Fruit fly (Drosophila melanogaster): Measurements from ENCODE around the gene ppk30.

The ppk30 gene

DNA sequence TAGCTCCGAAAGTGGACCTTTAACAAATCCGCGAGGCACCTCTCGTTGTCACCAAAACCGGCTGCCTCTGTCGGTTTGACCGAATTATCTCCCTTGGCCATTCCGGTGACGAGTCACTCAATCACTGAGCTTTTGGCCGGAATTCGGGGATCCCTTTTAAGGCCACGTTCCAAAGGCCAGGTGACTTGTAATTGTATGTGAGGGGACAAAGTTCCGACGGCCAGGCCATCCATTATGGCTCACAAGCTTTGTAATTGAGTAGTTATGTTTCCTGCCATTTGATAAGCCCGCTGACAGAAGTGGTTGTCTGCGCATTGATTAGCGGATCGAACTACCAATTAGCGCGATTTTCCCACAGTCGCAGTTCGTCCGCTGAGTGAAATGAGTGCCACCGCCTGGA, at the start of gene ppk30, which contains the start of gene ppk20:
TSS of gene ppk30 (plus strand) at position 373 of the 400 bp plus-strand sequence.
TSS of gene ppk20 (minus strand) at position 101 of the 400 bp plus-strand sequence.
- TF ChIP-seq CG8478 (optimal IDR thresholded peaks at IDR 0.05) = no peak
- TF ChIP-seq psq (optimal IDR thresholded peaks at IDR 0.05) = no peak
- no peak for TF ChIP-seq Dll (optimal IDR thresholded peaks at IDR 0.05)
- TF ChIP-seq EcR (GFP tag; optimal IDR thresholded peaks at IDR 0.05) = no peak
- no peak for TF ChIP-seq usp (GFP tag; optimal IDR thresholded peaks at IDR 0.05)
- no peak for TF ChIP-seq pan (optimal IDR thresholded peaks at IDR 0.05)

DNA sequence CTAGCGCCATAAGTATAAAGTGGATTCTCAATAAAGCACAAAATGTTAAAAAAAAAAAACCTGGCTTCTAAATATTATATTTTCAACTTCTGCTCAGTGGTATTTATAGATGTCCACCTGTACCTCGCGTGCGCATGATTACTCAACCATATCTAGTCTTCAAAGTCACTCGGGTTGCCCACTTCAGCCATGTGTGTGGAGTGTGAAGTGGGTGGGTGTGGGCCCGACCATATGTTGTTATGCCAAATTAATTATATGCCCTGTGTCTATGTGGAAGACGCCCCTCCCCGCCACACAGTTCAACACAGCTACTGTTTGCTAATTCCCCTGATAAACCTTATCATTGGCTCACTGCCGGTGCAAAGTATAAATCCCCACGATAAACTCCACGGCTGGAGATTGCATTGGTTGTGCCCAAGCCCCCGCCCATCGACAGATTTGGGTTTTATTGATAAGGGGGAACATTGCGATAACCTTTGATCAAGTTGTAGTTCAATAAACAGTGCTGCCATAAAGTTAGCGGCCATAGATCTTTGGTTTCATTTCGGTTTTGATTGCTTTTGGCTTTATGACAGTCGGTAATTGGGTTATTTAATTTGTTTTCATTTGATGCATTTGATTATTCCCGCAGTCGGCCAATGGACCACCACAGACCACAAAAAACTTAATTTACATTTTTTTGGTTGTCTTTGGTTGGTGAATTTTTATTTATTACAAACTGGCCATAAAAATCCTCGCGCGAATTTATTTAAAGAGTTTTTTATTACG, 48.1 kb upstream of the ppk30 start:
- no peak for TF ChIP-seq pan (optimal IDR thresholded peaks at IDR 0.05)
- no peak for TF ChIP-seq Dll (optimal IDR thresholded peaks at IDR 0.05)
- TF ChIP-seq EcR (GFP tag; optimal IDR thresholded peaks at IDR 0.05) = no peak
- no peak for TF ChIP-seq usp (GFP tag; optimal IDR thresholded peaks at IDR 0.05)
- no peak for TF ChIP-seq CG8478 (optimal IDR thresholded peaks at IDR 0.05)
- TF ChIP-seq psq (optimal IDR thresholded peaks at IDR 0.05) = no peak

DNA sequence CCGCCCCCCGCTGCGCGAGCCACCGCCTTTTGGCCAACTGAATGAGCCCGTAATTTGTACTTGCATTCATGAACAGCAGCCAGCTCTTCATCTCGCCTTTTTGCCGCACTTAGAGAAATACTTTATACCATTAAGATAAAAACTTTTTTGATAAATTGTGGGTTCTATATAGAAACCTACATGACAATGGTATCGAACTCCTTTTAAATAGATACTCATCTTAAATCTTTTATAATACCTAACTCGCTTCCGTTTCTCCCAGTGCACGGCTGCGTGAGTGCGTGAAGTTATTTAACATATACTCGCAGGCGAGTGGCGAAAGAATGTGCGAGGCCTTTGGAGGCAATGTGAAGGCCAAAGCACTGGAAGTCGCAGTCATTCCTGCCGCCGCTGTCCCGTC, 43.1 kb upstream of the ppk30 start:
- no peak for TF ChIP-seq EcR (GFP tag; optimal IDR thresholded peaks at IDR 0.05)
- no peak for TF ChIP-seq usp (GFP tag; optimal IDR thresholded peaks at IDR 0.05)
- no peak for TF ChIP-seq Dll (optimal IDR thresholded peaks at IDR 0.05)
- TF ChIP-seq CG8478 (optimal IDR thresholded peaks at IDR 0.05) = no peak
- no peak for TF ChIP-seq pan (optimal IDR thresholded peaks at IDR 0.05)
- no peak for TF ChIP-seq psq (optimal IDR thresholded peaks at IDR 0.05)

DNA sequence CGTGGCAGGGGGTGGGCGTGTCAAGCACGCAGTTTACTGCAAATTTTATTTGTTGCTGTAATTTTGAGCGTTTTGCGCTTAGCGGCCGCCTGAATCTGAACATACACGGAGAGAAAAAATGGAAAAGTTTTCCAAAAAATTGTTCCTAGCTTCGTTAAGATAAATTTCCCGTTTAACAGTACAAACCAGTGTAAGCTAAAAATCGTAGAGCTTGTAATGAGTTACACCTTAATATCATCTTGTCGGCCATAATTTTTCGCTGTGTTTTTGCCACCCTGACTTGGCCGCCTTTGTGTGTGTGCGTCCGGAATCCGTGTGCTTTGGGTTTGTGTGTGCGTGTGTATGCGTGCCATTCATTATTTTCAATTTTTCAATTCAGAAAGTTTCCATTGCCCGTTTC, 17.5 kb upstream of the ppk30 start:
- no peak for TF ChIP-seq usp (GFP tag; optimal IDR thresholded peaks at IDR 0.05)
- no peak for TF ChIP-seq CG8478 (optimal IDR thresholded peaks at IDR 0.05)
- TF ChIP-seq pan (optimal IDR thresholded peaks at IDR 0.05) = no peak
- no peak for TF ChIP-seq EcR (GFP tag; optimal IDR thresholded peaks at IDR 0.05)
- no peak for TF ChIP-seq Dll (optimal IDR thresholded peaks at IDR 0.05)
- no peak for TF ChIP-seq psq (optimal IDR thresholded peaks at IDR 0.05)

DNA sequence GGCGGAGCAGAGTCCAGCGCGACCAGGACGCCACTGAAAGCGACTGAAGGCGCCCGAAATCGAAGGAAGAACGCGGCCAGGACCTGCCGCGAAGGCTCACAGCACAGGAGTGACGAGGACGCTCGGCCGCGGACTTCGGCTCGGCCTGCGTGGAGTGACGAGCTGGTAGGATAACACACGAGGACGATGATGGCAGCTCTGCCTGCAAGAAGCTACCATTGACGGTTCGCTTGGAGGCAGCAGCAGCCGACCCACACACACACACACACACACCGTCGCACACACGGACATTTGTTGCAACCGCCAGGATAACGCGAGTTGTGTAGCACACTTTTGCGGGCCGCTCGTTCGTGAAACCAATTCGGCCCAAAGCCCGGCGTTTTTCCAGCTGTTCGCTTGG, 9.0 kb upstream of the ppk30 start, which contains the start of gene Dop1R2:
TSS of gene Dop1R2 (minus strand) at position 35 of the 400 bp plus-strand sequence.
- TF ChIP-seq usp (GFP tag; optimal IDR thresholded peaks at IDR 0.05) = no peak
- no peak for TF ChIP-seq psq (optimal IDR thresholded peaks at IDR 0.05)
- no peak for TF ChIP-seq Dll (optimal IDR thresholded peaks at IDR 0.05)
- no peak for TF ChIP-seq CG8478 (optimal IDR thresholded peaks at IDR 0.05)
- no peak for TF ChIP-seq EcR (GFP tag; optimal IDR thresholded peaks at IDR 0.05)
- TF ChIP-seq pan (optimal IDR thresholded peaks at IDR 0.05) = no peak

DNA sequence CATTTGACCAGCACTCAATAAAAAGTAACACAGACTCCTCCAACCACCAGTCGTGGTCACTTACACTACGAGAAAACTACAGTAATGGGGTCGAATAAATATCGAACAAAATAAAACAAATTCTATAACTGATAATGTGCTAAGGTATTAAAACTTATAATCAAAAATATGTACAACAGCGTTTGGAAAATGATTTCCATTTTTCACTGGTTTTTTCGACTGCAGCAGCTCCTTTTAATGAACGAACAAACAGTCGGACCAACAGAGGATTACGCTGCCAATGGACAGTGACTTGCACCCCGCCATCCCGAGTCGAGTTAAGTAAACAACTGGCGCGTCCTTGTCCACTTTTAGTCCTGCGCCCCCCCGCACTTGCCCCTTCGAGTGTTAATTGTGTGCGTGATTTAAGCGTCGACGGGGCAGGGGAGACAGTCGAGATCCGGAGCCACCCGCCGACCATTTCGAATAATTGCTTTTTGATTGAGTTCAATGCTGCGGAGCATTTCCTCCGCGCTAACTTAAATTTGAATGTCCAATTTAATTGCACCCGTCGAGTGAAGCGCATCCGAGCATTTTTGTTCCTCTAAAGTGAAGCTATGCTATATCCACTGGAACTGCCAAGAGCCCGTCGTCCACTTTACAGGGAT, 4.6 kb upstream of the ppk30 start, which contains the start of gene ppk21:
TSS of gene ppk21 (plus strand) at position 597 of the 647 bp plus-strand sequence.
- TF ChIP-seq CG8478 (optimal IDR thresholded peaks at IDR 0.05) (no peak), pan (optimal IDR thresholded peaks at IDR 0.05) (no peak), psq (optimal IDR thresholded peaks at IDR 0.05) (no peak), EcR (GFP tag; optimal IDR thresholded peaks at IDR 0.05) (no peak), Dll (optimal IDR thresholded peaks at IDR 0.05) (no peak), usp (GFP tag; optimal IDR thresholded peaks at IDR 0.05) (no peak)

dm6 chr3R:29671060-29671707, 2.2 kb downstream of the ppk30 start, which contains the start of gene Obp99a:
Gene Obp99a, plus strand, starts transcription at chr3R:29671657.
- TF ChIP-seq usp (GFP tag; optimal IDR thresholded peaks at IDR 0.05) (no peak), Dll (optimal IDR thresholded peaks at IDR 0.05) (no peak), pan (optimal IDR thresholded peaks at IDR 0.05) (no peak), EcR (GFP tag; optimal IDR thresholded peaks at IDR 0.05) (no peak), CG8478 (optimal IDR thresholded peaks at IDR 0.05) (no peak), psq (optimal IDR thresholded peaks at IDR 0.05) (no peak)

dm6 chr3R:29672156-29672555, 3.2 kb downstream of the ppk30 start, which contains the start of gene ppk19:
Gene ppk19, plus strand, starts transcription at chr3R:29672456.
- TF ChIP-seq psq (optimal IDR thresholded peaks at IDR 0.05) (no peak), usp (GFP tag; optimal IDR thresholded peaks at IDR 0.05) (no peak), CG8478 (optimal IDR thresholded peaks at IDR 0.05) (no peak), pan (optimal IDR thresholded peaks at IDR 0.05) (no peak), EcR (GFP tag; optimal IDR thresholded peaks at IDR 0.05) (no peak), Dll (optimal IDR thresholded peaks at IDR 0.05) (no peak)

dm6 chr3R:29675333-29675732, 6.4 kb downstream of the ppk30 start, which contains the start of the genes Bub3 and Cap-D2:
Gene Bub3, minus strand, starts transcription at chr3R:29675421.
Gene Cap-D2, plus strand, starts transcription at chr3R:29675651.
- TF ChIP-seq psq (optimal IDR thresholded peaks at IDR 0.05) (no peak), usp (GFP tag; optimal IDR thresholded peaks at IDR 0.05) (no peak), CG8478 (optimal IDR thresholded peaks at IDR 0.05) (no peak), Dll (optimal IDR thresholded peaks at IDR 0.05) (no peak), EcR (GFP tag; optimal IDR thresholded peaks at IDR 0.05) (no peak), pan (optimal IDR thresholded peaks at IDR 0.05) (no peak)

DNA sequence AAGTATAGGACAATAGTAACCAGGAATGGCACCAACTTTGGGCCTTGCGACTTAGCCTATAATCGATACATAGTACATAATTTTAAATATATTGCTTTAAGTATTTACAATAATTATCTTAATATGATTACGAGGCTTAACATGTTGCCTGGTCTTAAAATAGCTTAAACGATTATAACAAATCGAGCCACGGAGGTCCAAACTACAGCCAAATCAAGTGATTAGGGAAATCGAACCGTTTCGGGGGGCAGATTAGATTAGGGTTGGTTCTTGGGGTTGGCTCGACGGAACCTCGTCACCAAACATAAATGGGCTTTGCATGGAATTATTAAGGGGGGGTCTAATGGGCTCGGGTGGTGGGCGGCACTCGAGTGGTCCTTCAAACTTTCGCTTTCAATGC, 12.3 kb downstream of the ppk30 start:
- TF ChIP-seq usp (GFP tag; optimal IDR thresholded peaks at IDR 0.05) (no peak), Dll (optimal IDR thresholded peaks at IDR 0.05) (no peak), psq (optimal IDR thresholded peaks at IDR 0.05) (no peak), EcR (GFP tag; optimal IDR thresholded peaks at IDR 0.05) (no peak), CG8478 (optimal IDR thresholded peaks at IDR 0.05) (no peak), pan (optimal IDR thresholded peaks at IDR 0.05) (no peak)

DNA sequence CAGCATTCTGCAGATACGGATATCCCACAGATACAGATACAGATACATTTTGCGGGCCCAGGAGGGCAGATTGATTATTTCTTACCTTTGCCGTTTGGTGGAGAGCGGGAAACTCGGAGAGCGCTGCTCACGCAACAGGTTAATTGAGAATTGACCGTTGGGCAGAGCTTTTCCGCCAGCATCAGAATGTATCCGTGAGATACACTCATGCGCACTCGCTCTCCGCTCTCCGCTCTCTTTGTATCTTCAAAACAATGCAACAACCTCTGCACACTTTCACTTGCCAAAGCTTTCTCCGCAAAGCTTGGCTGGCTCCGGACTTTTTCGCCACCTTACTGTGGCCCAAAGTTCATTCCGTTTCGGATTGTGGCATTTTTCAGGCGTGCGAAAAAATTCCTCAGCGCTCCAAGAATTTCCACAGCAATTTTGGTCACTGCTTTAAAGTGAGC, 13.2 kb downstream of the ppk30 start, which contains the start of the genes CG7582 and Gycalpha99B:
TSS of gene CG7582 (minus strand) at position 127 of the 449 bp plus-strand sequence.
TSS of gene Gycalpha99B (plus strand) at position 352 of the 449 bp plus-strand sequence.
- peak; percentile 86 for TF ChIP-seq Dll (optimal IDR thresholded peaks at IDR 0.05)
- TF ChIP-seq pan (optimal IDR thresholded peaks at IDR 0.05) = no peak

All from whole organism.